Worm (Caenorhabditis elegans) whole organism, mixed stage, embryonic: Measurements from ENCODE around the gene C18D4.12.

ENCODE experiments used
- M03D4.4 ChIP-seq: sonication (generic microtip); optimal IDR thresholded peaks from 2 replicates; lab custom pipeline; 2017; ENCODE audit warnings: mild to moderate bottlenecking, missing genetic modification characterization, missing compliant biosample characterization
- bed-3 ChIP-seq: fragments of 200-800 bp; sonication (Bioruptor generic); optimal IDR thresholded peaks from 3 replicates; lab custom pipeline; 2018; ENCODE audit warnings: mild to moderate bottlenecking, missing genetic modification characterization, moderate library complexity, missing compliant biosample characterization
- blmp-1 ChIP-seq: fragments of 150-350 bp; optimal IDR thresholded peaks from 2 replicates; lab custom pipeline; 2014; ENCODE audit warnings: missing biosample characterization, missing genetic modification characterization
- ceh-39 ChIP-seq: fragments of 150-350 bp; optimal IDR thresholded peaks from 2 replicates; lab custom pipeline; 2014; ENCODE audit warnings: missing biosample characterization, missing genetic modification characterization
- ceh-43 ChIP-seq: fragments of 200-800 bp; sonication (Bioruptor generic); optimal IDR thresholded peaks from 2 replicates; lab custom pipeline; 2018; ENCODE audit warnings: mild to moderate bottlenecking, missing genetic modification characterization, moderate library complexity, missing compliant biosample characterization
- ceh-83 ChIP-seq: fragments of 200-800 bp; sonication (Bioruptor generic); optimal IDR thresholded peaks from 2 replicates; lab custom pipeline; 2018; ENCODE audit warnings: mild to moderate bottlenecking, missing genetic modification characterization, missing compliant biosample characterization
- ces-1 ChIP-seq: fragments of 150-350 bp; optimal IDR thresholded peaks from 2 replicates; lab custom pipeline; 2014; ENCODE audit warnings: missing biosample characterization, missing genetic modification reagents, missing genetic modification characterization
- cnd-1 ChIP-seq: fragments of 200-800 bp; sonication (Bioruptor generic); optimal IDR thresholded peaks from 2 replicates; lab custom pipeline; 2018; ENCODE audit warnings: mild to moderate bottlenecking, missing genetic modification characterization, missing compliant biosample characterization
- drap-1 ChIP-seq: fragments of 200-800 bp; sonication (Bioruptor generic); optimal IDR thresholded peaks from 3 replicates; lab custom pipeline; 2018; ENCODE audit warnings: mild to moderate bottlenecking, missing genetic modification characterization, missing compliant biosample characterization
- elt-1 ChIP-seq: sonication (generic microtip); optimal IDR thresholded peaks from 2 replicates; lab custom pipeline; 2017; ENCODE audit warnings: missing genetic modification characterization, mild to moderate bottlenecking, missing compliant biosample characterization, antibody characterized with exemption, moderate library complexity, borderline replicate concordance; ENCODE audit not compliant: insufficient read depth
- elt-3 ChIP-seq: fragments of 150-350 bp; optimal IDR thresholded peaks from 2 replicates; lab custom pipeline; 2014; ENCODE audit warnings: missing biosample characterization, missing genetic modification characterization
- flh-1 ChIP-seq: fragments of 200-800 bp; sonication (Bioruptor generic); optimal IDR thresholded peaks from 2 replicates; lab custom pipeline; 2018; ENCODE audit warnings: mild to moderate bottlenecking, missing genetic modification characterization, moderate library complexity, missing compliant biosample characterization
- hlh-1 ChIP-seq: fragments of 150-350 bp; optimal IDR thresholded peaks from 2 replicates; lab custom pipeline; 2014; ENCODE audit warnings: missing biosample characterization, missing genetic modification reagents, missing genetic modification characterization
- lin-13 ChIP-seq: fragments of 150-350 bp; optimal IDR thresholded peaks from 2 replicates; lab custom pipeline; 2014; ENCODE audit warnings: missing biosample characterization, missing genetic modification characterization
- lin-32 ChIP-seq: fragments of 200-800 bp; sonication (Bioruptor generic); optimal IDR thresholded peaks from 2 replicates; lab custom pipeline; 2018; ENCODE audit warnings: mild to moderate bottlenecking, missing genetic modification characterization, missing compliant biosample characterization
- lsy-2 ChIP-seq: fragments of 150-350 bp; optimal IDR thresholded peaks from 2 replicates; lab custom pipeline; 2014; ENCODE audit warnings: missing biosample characterization, missing genetic modification characterization
- mab-5 ChIP-seq: fragments of 150-350 bp; optimal IDR thresholded peaks from 2 replicates; lab custom pipeline; 2014; ENCODE audit warnings: missing biosample characterization, missing genetic modification characterization
- mls-2 ChIP-seq: sonication (generic microtip); optimal IDR thresholded peaks from 2 replicates; lab custom pipeline; 2016; ENCODE audit warnings: mild to moderate bottlenecking, missing genetic modification characterization, moderate library complexity, missing compliant biosample characterization
- nhr-12 ChIP-seq: fragments of 150-350 bp; optimal IDR thresholded peaks from 2 replicates; lab custom pipeline; 2014; ENCODE audit warnings: missing biosample characterization, missing genetic modification characterization
- nhr-237 ChIP-seq: fragments of 150-350 bp; optimal IDR thresholded peaks from 2 replicates; lab custom pipeline; 2014; ENCODE audit warnings: missing biosample characterization, missing genetic modification characterization
- nhr-76 ChIP-seq: sonication (generic microtip); optimal IDR thresholded peaks from 2 replicates; lab custom pipeline; 2017; ENCODE audit warnings: missing biosample characterization, missing genetic modification characterization
- sem-2 ChIP-seq: fragments of 200-800 bp; sonication (Bioruptor generic); optimal IDR thresholded peaks from 2 replicates; lab custom pipeline; 2018; ENCODE audit warnings: mild to moderate bottlenecking, missing genetic modification characterization, missing compliant biosample characterization
- snpc-4 ChIP-seq: fragments of 150-350 bp; optimal IDR thresholded peaks from 2 replicates; lab custom pipeline; 2014; ENCODE audit warnings: missing biosample characterization, missing genetic modification characterization
- sptf-1 ChIP-seq: sonication (generic microtip); optimal IDR thresholded peaks from 2 replicates; lab custom pipeline; 2017; ENCODE audit warnings: mild to moderate bottlenecking, missing genetic modification characterization, moderate library complexity, missing compliant biosample characterization
- tbx-8 ChIP-seq: fragments of 200-800 bp; sonication (Bioruptor generic); optimal IDR thresholded peaks from 2 replicates; lab custom pipeline; 2018; ENCODE audit warnings: mild to moderate bottlenecking, missing genetic modification characterization, moderate library complexity, missing compliant biosample characterization
- unc-120 ChIP-seq: sonication (generic microtip); optimal IDR thresholded peaks from 2 replicates; lab custom pipeline; 2017; ENCODE audit warnings: missing genetic modification characterization, missing compliant biosample characterization; ENCODE audit not compliant: poor library complexity, severe bottlenecking
- unc-39 ChIP-seq: fragments of 150-350 bp; optimal IDR thresholded peaks from 2 replicates; lab custom pipeline; 2014; ENCODE audit warnings: missing biosample characterization, missing genetic modification characterization
- zip-8 ChIP-seq: fragments of 150-350 bp; optimal IDR thresholded peaks from 2 replicates; lab custom pipeline; 2014; ENCODE audit warnings: missing biosample characterization, missing genetic modification characterization
- ztf-11 ChIP-seq: fragments of 150-350 bp; optimal IDR thresholded peaks from 2 replicates; lab custom pipeline; 2014; ENCODE audit warnings: missing biosample characterization, missing genetic modification characterization

Gene C18D4.12

ce11 chrV:17506289-17506688 lies 24.1 kb downstream of the C18D4.12 start, which contains the start of gene srw-31:
srw-31 (plus strand) TSS chrV:17506589.
- no peak for TF ChIP-seq nhr-76 (tag; lab: Kevin White, UChicago)
- no peak for TF ChIP-seq lin-13
- no peak for TF ChIP-seq ztf-11 (tag; lab: Kevin White, UChicago)
- TF ChIP-seq ceh-39 = no peak
- TF ChIP-seq elt-3 = no peak
- TF ChIP-seq elt-1 (tag; lab: Kevin White, UChicago) = no peak
- TF ChIP-seq cnd-1 = no peak
- no peak for TF ChIP-seq sptf-1 (tag; lab: Kevin White, UChicago)
- no peak for TF ChIP-seq ceh-43 (GFP tag; lab: Kevin White, UChicago)
- no peak for TF ChIP-seq lsy-2 (tag; lab: Kevin White, UChicago)
- no peak for TF ChIP-seq zip-8 (tag; lab: Kevin White, UChicago)
- TF ChIP-seq unc-120 (tag; lab: Kevin White, UChicago) = no peak
- no peak for TF ChIP-seq ceh-83 (GFP tag; lab: Kevin White, UChicago)
- no peak for TF ChIP-seq snpc-4 (tag; lab: Kevin White, UChicago)
- TF ChIP-seq bed-3 (GFP tag; lab: Kevin White, UChicago) = no peak
- TF ChIP-seq mab-5 (tag; lab: Kevin White, UChicago) = no peak
- no peak for TF ChIP-seq drap-1 (GFP tag; lab: Kevin White, UChicago)
- TF ChIP-seq ces-1 (GFP tag; lab: Kevin White, UChicago) = no peak
- no peak for TF ChIP-seq nhr-12 (tag; lab: Kevin White, UChicago)

DNA sequence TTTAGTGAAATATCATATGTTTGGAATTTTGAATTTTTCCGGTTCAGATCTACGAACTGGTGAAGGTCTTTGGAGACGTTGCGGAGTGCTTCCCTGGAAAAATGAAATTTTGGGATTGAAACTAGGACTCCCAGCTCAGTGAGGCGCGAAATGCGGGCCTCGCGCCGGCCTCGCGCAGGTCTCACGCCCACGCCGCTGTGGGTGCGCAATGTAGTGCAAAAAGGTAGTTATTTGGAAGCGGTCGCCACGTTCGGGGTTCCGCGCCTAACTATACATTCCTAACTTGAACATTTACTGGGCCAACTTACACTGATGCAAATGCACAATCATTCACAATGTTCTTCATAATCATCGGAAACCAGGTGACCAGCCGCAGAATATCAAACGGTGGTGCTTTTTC lies 30.3 kb downstream of the C18D4.12 start:
- TF ChIP-seq tbx-8 (GFP tag; lab: Kevin White, UChicago) (no peak), lsy-2 (tag; lab: Kevin White, UChicago) (no peak), lin-13 (no peak), bed-3 (GFP tag; lab: Kevin White, UChicago) (no peak), unc-39 (tag; lab: Kevin White, UChicago) (no peak), blmp-1 (no peak), ztf-11 (tag; lab: Kevin White, UChicago) (no peak)
- TF ChIP-seq, all 35 proteins: peak for 0

ce11 chrV:17496071-17496470 lies 34.3 kb downstream of the C18D4.12 start, which contains the start of gene srh-118:
srh-118 (minus strand) TSS chrV:17496171.
- TF ChIP-seq zip-8 (tag; lab: Kevin White, UChicago) (no peak), tbx-8 (GFP tag; lab: Kevin White, UChicago) (no peak), sem-2 (GFP tag; lab: Kevin White, UChicago) (no peak), nhr-12 (tag; lab: Kevin White, UChicago) (no peak), lsy-2 (tag; lab: Kevin White, UChicago) (no peak), lin-32 (GFP tag; lab: Kevin White, UChicago) (no peak), sptf-1 (tag; lab: Kevin White, UChicago) (no peak), mab-5 (tag; lab: Kevin White, UChicago) (no peak), elt-1 (tag; lab: Kevin White, UChicago) (no peak), hlh-1 (tag; lab: Kevin White, UChicago) (no peak), snpc-4 (tag; lab: Kevin White, UChicago) (no peak), flh-1 (GFP tag; lab: Kevin White, UChicago) (no peak), nhr-237 (tag; lab: Kevin White, UChicago) (no peak), drap-1 (GFP tag; lab: Kevin White, UChicago) (no peak)

- no peak for TF ChIP-seq flh-1 (GFP tag; lab: Kevin White, UChicago)
- TF ChIP-seq tbx-8 (GFP tag; lab: Kevin White, UChicago) = no peak
- no peak for TF ChIP-seq snpc-4 (tag; lab: Kevin White, UChicago)
- no peak for TF ChIP-seq ceh-43 (GFP tag; lab: Kevin White, UChicago)
- no peak for TF ChIP-seq ceh-39
- no peak for TF ChIP-seq M03D4.4 (tag; lab: Kevin White, UChicago)
- no peak for TF ChIP-seq unc-39 (tag; lab: Kevin White, UChicago)
- TF ChIP-seq hlh-1 (tag; lab: Kevin White, UChicago) = no peak
- no peak for TF ChIP-seq sem-2 (GFP tag; lab: Kevin White, UChicago)
- TF ChIP-seq ceh-83 (GFP tag; lab: Kevin White, UChicago) = no peak
- TF ChIP-seq mls-2 (tag; lab: Kevin White, UChicago) = no peak
- TF ChIP-seq zip-8 (tag; lab: Kevin White, UChicago) = no peak
- no peak for TF ChIP-seq nhr-237 (tag; lab: Kevin White, UChicago)
- no peak for TF ChIP-seq sptf-1 (tag; lab: Kevin White, UChicago)
- no peak for TF ChIP-seq drap-1 (GFP tag; lab: Kevin White, UChicago)
- no peak for TF ChIP-seq unc-120 (tag; lab: Kevin White, UChicago)
- TF ChIP-seq nhr-12 (tag; lab: Kevin White, UChicago) = no peak
- TF ChIP-seq ces-1 (GFP tag; lab: Kevin White, UChicago) = no peak
Observed at ce11 chrV:17493732-17494131, 36.7 kb downstream of the C18D4.12 start, which contains the start of gene fbxa-102. fbxa-102 (minus strand) TSS chrV:17493832.
